Fruit fly (Drosophila melanogaster) whole organism, prepupa: Measurements from ENCODE around the gene hkb.
A peak's percentile ranks its signal among the peaks of the same experiment; 100 is the strongest.

Source experiments
- Blimp-1 ChIP-seq: fragments of 200-800 bp; sonication (Bioruptor generic); optimal IDR thresholded peaks from 3 replicates; lab custom pipeline; 2017; ENCODE audit warnings: missing biosample characterization, missing genetic modification characterization, mild to moderate bottlenecking, moderate library complexity, missing genetic modification reagents
- CG10631 ChIP-seq: fragments of 200-800 bp; sonication (Bioruptor generic); optimal IDR thresholded peaks from 2 replicates; lab custom pipeline; 2016; ENCODE audit warnings: missing biosample characterization, missing genetic modification characterization
- CG10669 ChIP-seq: fragments of 200-800 bp; sonication (Bioruptor generic); optimal IDR thresholded peaks from 3 replicates; lab custom pipeline; 2018; ENCODE audit warnings: missing biosample characterization, mild to moderate bottlenecking, missing genetic modification characterization, moderate library complexity
- CG11294 ChIP-seq: fragments of 200-800 bp; sonication (Bioruptor generic); IDR thresholded peaks from 2 replicates; pipeline ENCODE4 v1.3.6; 2022; ENCODE audit warnings: missing biosample characterization, missing genetic modification characterization
- CG11762 ChIP-seq: fragments of 200-800 bp; sonication (Bioruptor generic); optimal IDR thresholded peaks from 3 replicates; lab custom pipeline; 2016; ENCODE audit warnings: missing biosample characterization, missing genetic modification characterization; ENCODE audit not compliant: insufficient read depth
- CG15336 ChIP-seq: fragments of 200-800 bp; sonication (Bioruptor generic); IDR thresholded peaks from 2 replicates; pipeline ENCODE4 v1.3.6; 2022; ENCODE audit warnings: missing biosample characterization, missing genetic modification characterization
- CG1621 ChIP-seq: fragments of 200-800 bp; sonication (Bioruptor generic); optimal IDR thresholded peaks from 3 replicates; lab custom pipeline; 2018; ENCODE audit warnings: missing biosample characterization, mild to moderate bottlenecking, missing genetic modification characterization
- CG16779 ChIP-seq: fragments of 200-800 bp; sonication (Bioruptor generic); optimal IDR thresholded peaks from 3 replicates; lab custom pipeline; 2017; ENCODE audit warnings: missing biosample characterization, mild to moderate bottlenecking, missing genetic modification characterization
- CG31627 ChIP-seq: fragments of 200-800 bp; sonication (Bioruptor generic); optimal IDR thresholded peaks from 3 replicates; lab custom pipeline; 2016; ENCODE audit warnings: missing biosample characterization, missing genetic modification characterization
- CG32006 ChIP-seq: fragments of 200-800 bp; sonication (Bioruptor generic); optimal IDR thresholded peaks from 3 replicates; lab custom pipeline; 2017; ENCODE audit warnings: missing biosample characterization, mild to moderate bottlenecking, missing genetic modification characterization
- CG3919 ChIP-seq: fragments of 200-800 bp; sonication (Bioruptor generic); optimal IDR thresholded peaks from 3 replicates; lab custom pipeline; 2016; ENCODE audit warnings: missing biosample characterization, missing genetic modification characterization
- CG4318 ChIP-seq: fragments of 200-800 bp; sonication (Bioruptor generic); optimal IDR thresholded peaks from 3 replicates; lab custom pipeline; 2017; ENCODE audit warnings: missing biosample characterization, mild to moderate bottlenecking, missing genetic modification characterization
- CG6163 ChIP-seq: fragments of 200-800 bp; sonication (Bioruptor generic); IDR thresholded peaks from 3 replicates; pipeline ENCODE4 v1.3.6; 2022; ENCODE audit warnings: missing biosample characterization, missing genetic modification characterization
- CG6276 ChIP-seq: fragments of 200-800 bp; sonication (Bioruptor generic); optimal IDR thresholded peaks from 2 replicates; lab custom pipeline; 2017; ENCODE audit warnings: missing biosample characterization, mild to moderate bottlenecking, missing genetic modification characterization
- CG6792 ChIP-seq: fragments of 200-800 bp; sonication (Bioruptor generic); optimal IDR thresholded peaks from 3 replicates; lab custom pipeline; 2016; ENCODE audit warnings: missing biosample characterization, missing genetic modification characterization
- CG6808 ChIP-seq: fragments of 200-800 bp; sonication (Bioruptor generic); optimal IDR thresholded peaks from 3 replicates; lab custom pipeline; 2017; ENCODE audit warnings: missing biosample characterization, missing genetic modification characterization, mild to moderate bottlenecking, moderate library complexity, missing genetic modification reagents
- CG6854 ChIP-seq: fragments of 200-800 bp; sonication (Bioruptor generic); optimal IDR thresholded peaks from 2 replicates; lab custom pipeline; 2017; ENCODE audit warnings: missing biosample characterization, mild to moderate bottlenecking, missing genetic modification characterization
- CG7368 ChIP-seq: fragments of 200-800 bp; sonication (Bioruptor generic); optimal IDR thresholded peaks from 3 replicates; lab custom pipeline; 2016; ENCODE audit warnings: missing biosample characterization, missing genetic modification characterization
- CG8319 ChIP-seq: fragments of 200-800 bp; sonication (Bioruptor generic); optimal IDR thresholded peaks from 3 replicates; lab custom pipeline; 2016; ENCODE audit warnings: missing biosample characterization, missing genetic modification characterization
- CG8632 ChIP-seq: fragments of 200-800 bp; sonication (Bioruptor generic); optimal IDR thresholded peaks from 3 replicates; lab custom pipeline; 2016; ENCODE audit warnings: missing biosample characterization, missing genetic modification characterization
- CG9139 ChIP-seq: fragments of 200-800 bp; sonication (Bioruptor generic); optimal IDR thresholded peaks from 3 replicates; lab custom pipeline; 2017; ENCODE audit warnings: missing biosample characterization, mild to moderate bottlenecking, missing genetic modification characterization
- Eip75B ChIP-seq: fragments of 200-800 bp; sonication (Bioruptor generic); optimal IDR thresholded peaks from 3 replicates; lab custom pipeline; 2016; ENCODE audit warnings: missing biosample characterization, missing genetic modification characterization
- Eip78C ChIP-seq: fragments of 200-800 bp; sonication (Bioruptor generic); peaks from one replicate; lab custom pipeline; 2016; ENCODE audit warnings: missing biosample characterization, missing genetic modification characterization
- Eip93F ChIP-seq: fragments of 200-800 bp; sonication (Bioruptor generic); optimal IDR thresholded peaks from 2 replicates; lab custom pipeline; 2016; ENCODE audit warnings: missing biosample characterization, mild to moderate bottlenecking, missing genetic modification characterization
- Ets96B ChIP-seq: fragments of 200-800 bp; optimal IDR thresholded peaks from 2 replicates; lab custom pipeline; 2019; ENCODE audit warnings: missing biosample characterization, mild to moderate bottlenecking, missing genetic modification characterization, moderate library complexity
- Gug ChIP-seq: fragments of 200-800 bp; sonication (Bioruptor generic); IDR thresholded peaks from 2 replicates; pipeline ENCODE4 v1.3.6; 2022; ENCODE audit warnings: missing biosample characterization, missing genetic modification characterization
- Hr38 ChIP-seq: sonication (Bioruptor generic); optimal IDR thresholded peaks from 2 replicates; lab custom pipeline; 2016; ENCODE audit warnings: missing biosample characterization, missing genetic modification characterization
- Hr39 ChIP-seq: fragments of 200-800 bp; sonication (Bioruptor generic); optimal IDR thresholded peaks from 2 replicates; lab custom pipeline; 2016; ENCODE audit warnings: missing biosample characterization, missing genetic modification characterization
- Hr4 ChIP-seq: fragments of 200-800 bp; sonication (Bioruptor generic); optimal IDR thresholded peaks from 3 replicates; lab custom pipeline; 2016; ENCODE audit warnings: missing biosample characterization, missing genetic modification characterization
- Lpt ChIP-seq: fragments of 200-800 bp; sonication (Bioruptor generic); optimal IDR thresholded peaks from 3 replicates; lab custom pipeline; 2016; ENCODE audit warnings: missing biosample characterization, missing genetic modification characterization
- Met ChIP-seq: fragments of 200-800 bp; sonication (Bioruptor generic); optimal IDR thresholded peaks from 3 replicates; lab custom pipeline; 2016; ENCODE audit warnings: missing biosample characterization, missing genetic modification characterization
- OdsH ChIP-seq: fragments of 200-800 bp; sonication (Bioruptor generic); optimal IDR thresholded peaks from 3 replicates; lab custom pipeline; 2016; ENCODE audit warnings: missing biosample characterization, missing genetic modification characterization
- Smox ChIP-seq: fragments of 200-800 bp; sonication (Bioruptor generic); optimal IDR thresholded peaks from 3 replicates; lab custom pipeline; 2016; ENCODE audit warnings: missing biosample characterization, missing genetic modification characterization
- Sox102F ChIP-seq: fragments of 200-800 bp; sonication (Bioruptor generic); optimal IDR thresholded peaks from 2 replicates; lab custom pipeline; 2016; ENCODE audit warnings: missing biosample characterization, mild to moderate bottlenecking, missing genetic modification characterization
- Sox14 ChIP-seq: fragments of 200-800 bp; sonication (Bioruptor generic); optimal IDR thresholded peaks from 3 replicates; lab custom pipeline; 2016; ENCODE audit warnings: missing biosample characterization, missing genetic modification characterization
- Sox15 ChIP-seq: fragments of 200-800 bp; sonication (Bioruptor generic); optimal IDR thresholded peaks from 3 replicates; lab custom pipeline; 2016; ENCODE audit warnings: missing biosample characterization, missing genetic modification characterization
- achi ChIP-seq: fragments of 200-800 bp; sonication (Bioruptor generic); optimal IDR thresholded peaks from 3 replicates; lab custom pipeline; 2016; ENCODE audit warnings: missing biosample characterization, missing genetic modification characterization
- acj6 ChIP-seq: fragments of 200-800 bp; sonication (Bioruptor generic); optimal IDR thresholded peaks from 3 replicates; lab custom pipeline; 2016; ENCODE audit warnings: missing biosample characterization, missing genetic modification characterization
- cyc ChIP-seq: fragments of 200-800 bp; sonication (Bioruptor generic); optimal IDR thresholded peaks from 3 replicates; lab custom pipeline; 2016; ENCODE audit warnings: missing biosample characterization, missing genetic modification characterization
- dac ChIP-seq: fragments of 200-800 bp; sonication (Bioruptor generic); optimal IDR thresholded peaks from 2 replicates; lab custom pipeline; 2017; ENCODE audit warnings: missing biosample characterization, mild to moderate bottlenecking, missing genetic modification characterization
- esn ChIP-seq: fragments of 200-800 bp; sonication (Bioruptor generic); optimal IDR thresholded peaks from 2 replicates; lab custom pipeline; 2016; ENCODE audit warnings: missing biosample characterization, mild to moderate bottlenecking, missing genetic modification characterization, moderate library complexity
- fd59A ChIP-seq: fragments of 200-800 bp; sonication (Bioruptor generic); optimal IDR thresholded peaks from 2 replicates; lab custom pipeline; 2017; ENCODE audit warnings: missing biosample characterization, mild to moderate bottlenecking, missing genetic modification characterization, missing genetic modification reagents
- fd85E ChIP-seq: fragments of 200-800 bp; sonication (Bioruptor generic); optimal IDR thresholded peaks from 3 replicates; lab custom pipeline; 2016; ENCODE audit warnings: missing biosample characterization, missing genetic modification characterization
- fkh ChIP-seq: fragments of 200-800 bp; sonication (Bioruptor generic); optimal IDR thresholded peaks from 3 replicates; lab custom pipeline; 2017; ENCODE audit warnings: missing biosample characterization, mild to moderate bottlenecking, missing genetic modification characterization, moderate library complexity
- net ChIP-seq: fragments of 200-800 bp; sonication (Bioruptor generic); optimal IDR thresholded peaks from 3 replicates; lab custom pipeline; 2016; ENCODE audit warnings: missing biosample characterization, missing genetic modification characterization
- pdm3 ChIP-seq: fragments of 200-800 bp; sonication (Bioruptor generic); optimal IDR thresholded peaks from 3 replicates; lab custom pipeline; 2016; ENCODE audit warnings: missing biosample characterization, missing genetic modification characterization
- salr ChIP-seq, 2 experiments: fragments of 200-800 bp; sonication (Bioruptor generic); optimal IDR thresholded peaks; 3 replicates each; lab custom pipeline; 2016 to 2018; ENCODE audit warnings: missing biosample characterization in 2 of 2, missing genetic modification characterization in 2 of 2, mild to moderate bottlenecking in 1 of 2
- spab ChIP-seq: fragments of 200-800 bp; sonication (Bioruptor generic); optimal IDR thresholded peaks from 2 replicates; lab custom pipeline; 2017; ENCODE audit warnings: missing biosample characterization, mild to moderate bottlenecking, missing genetic modification characterization, missing genetic modification reagents
- ss ChIP-seq, 2 experiments: fragments of 200-800 bp; sonication (Bioruptor generic); optimal IDR thresholded peaks; 2 replicates in 1 of 2; 3 replicates in 1 of 2; lab custom pipeline; 2017 to 2018; ENCODE audit warnings: mild to moderate bottlenecking in 2 of 2, missing biosample characterization in 2 of 2, missing genetic modification characterization in 2 of 2, moderate library complexity in 1 of 2
- svp ChIP-seq: fragments of 200-800 bp; sonication (Bioruptor generic); peaks from one replicate; lab custom pipeline; 2016; ENCODE audit warnings: missing biosample characterization, missing genetic modification characterization
- topi ChIP-seq: fragments of 200-800 bp; sonication (Bioruptor generic); optimal IDR thresholded peaks from 3 replicates; lab custom pipeline; 2016; ENCODE audit warnings: missing biosample characterization, missing genetic modification characterization
- vri ChIP-seq: fragments of 200-800 bp; sonication (Bioruptor generic); optimal IDR thresholded peaks from 3 replicates; lab custom pipeline; 2016; ENCODE audit warnings: missing biosample characterization, mild to moderate bottlenecking, missing genetic modification characterization

Gene hkb

dm6 chr3R:4319507-4320138 lies 26.8 kb downstream of the hkb start, which contains the start of gene CG9795:
Gene CG9795, plus strand, starts transcription at chr3R:4319683.
- TF ChIP-seq Sox15 (GFP tag; lab: Kevin White, UChicago) (no peak), CG11762 (no peak), CG7368 (GFP tag; lab: Kevin White, UChicago) (no peak), CG6808 (GFP tag; lab: Kevin White, UChicago) (no peak), CG32006 (no peak), cyc (GFP tag; lab: Kevin White, UChicago) (peak; percentile 7), fd59A (GFP tag; lab: Kevin White, UChicago) (no peak), Eip78C (GFP tag; lab: Kevin White, UChicago) (peak; percentile 86), Met (GFP tag; lab: Kevin White, UChicago) (no peak), topi (GFP tag; lab: Kevin White, UChicago) (no peak), CG6276 (GFP tag; lab: Kevin White, UChicago) (no peak), CG6792 (GFP tag; lab: Kevin White, UChicago) (no peak), pdm3 (GFP tag; lab: Kevin White, UChicago) (no peak), OdsH (GFP tag; lab: Kevin White, UChicago) (no peak), Sox102F (GFP tag; lab: Kevin White, UChicago) (no peak), CG16779 (tag; lab: Kevin White, UChicago) (no peak), Hr39 (GFP tag; lab: Kevin White, UChicago) (no peak), CG1621 (tag; lab: Kevin White, UChicago) (no peak), dac (GFP tag; lab: Kevin White, UChicago) (no peak), CG9139 (GFP tag; lab: Kevin White, UChicago) (no peak), vri (no peak), Hr4 (no peak), CG6854 (GFP tag; lab: Kevin White, UChicago) (peak; percentile 57), Smox (GFP tag; lab: Kevin White, UChicago) (no peak), acj6 (peak; percentile 30), net (GFP tag; lab: Kevin White, UChicago) (no peak), CG8632 (GFP tag; lab: Kevin White, UChicago) (no peak), CG6163 (no peak), CG10669 (GFP tag; lab: Kevin White, UChicago) (no peak), fkh (GFP tag; lab: Kevin White, UChicago) (no peak), achi (GFP tag; lab: Kevin White, UChicago) (peak; percentile 33), CG11294 (GFP tag; lab: Robert Waterston, UW) (no peak), Ets96B (tag; lab: Kevin White, UChicago) (peak; percentile 21), CG8319 (no peak), salr (GFP tag; optimal IDR thresholded peaks at IDR 0.05; lab: Kevin White, UChicago) (no peak), spab (no peak), CG3919 (GFP tag; lab: Kevin White, UChicago) (no peak), svp (no peak), Sox14 (peak; percentile 55), Blimp-1 (no peak), CG10631 (GFP tag; lab: Kevin White, UChicago) (no peak), Gug (GFP tag; lab: Robert Waterston, UW) (no peak), esn (GFP tag; lab: Kevin White, UChicago) (peak; percentile 49), CG31627 (GFP tag; lab: Kevin White, UChicago) (peak; percentile 20), ss (GFP tag; optimal IDR thresholded peaks at IDR 0.05; lab: Kevin White, UChicago) (no peak), Lpt (no peak), Eip93F (no peak), CG4318 (GFP tag; lab: Kevin White, UChicago) (no peak), Hr38 (GFP tag; lab: Kevin White, UChicago) (no peak), CG15336 (no peak), fd85E (GFP tag; lab: Kevin White, UChicago) (no peak), Eip75B (GFP tag; lab: Kevin White, UChicago) (peak; percentile 51)
